Worm (Caenorhabditis elegans) whole organism, L4 larva: ENCODE data around the gene ykt-6.
A peak's percentile ranks its signal among the peaks of the same experiment; 100 is the strongest.

ENCODE experiments used
- R02D3.7 ChIP-seq: fragments of 150-350 bp; sonication (generic microtip); optimal IDR thresholded peaks from 3 replicates; lab custom pipeline; 2014; ENCODE audit warnings: missing biosample characterization, missing genetic modification characterization
- aha-1 ChIP-seq: fragments of 150-350 bp; peaks from one replicate; lab custom pipeline; 2014; ENCODE audit warnings: missing biosample characterization, missing genetic modification characterization
- aly-2 ChIP-seq: sonication (generic microtip); optimal IDR thresholded peaks from 2 replicates; lab custom pipeline; 2018; ENCODE audit warnings: missing biosample characterization, missing genetic modification characterization
- daf-12 ChIP-seq: fragments of 150-350 bp; optimal IDR thresholded peaks from 2 replicates; lab custom pipeline; 2014; ENCODE audit warnings: missing biosample characterization, missing genetic modification reagents, missing genetic modification characterization
- dmd-6 ChIP-seq: fragments of 200-800 bp; sonication (Bioruptor generic); IDR thresholded peaks from 2 replicates; pipeline ENCODE4 v1.3.6; 2022; ENCODE audit warnings: missing genetic modification reagents, missing genetic modification characterization, missing compliant biosample characterization
- dmd-8 ChIP-seq: fragments of 200-800 bp; sonication (Bioruptor generic); IDR thresholded peaks from 2 replicates; pipeline ENCODE4 v1.3.6; 2022; ENCODE audit warnings: missing genetic modification characterization, missing compliant biosample characterization
- fos-1 ChIP-seq: fragments of 150-350 bp; optimal IDR thresholded peaks from 2 replicates; lab custom pipeline; 2014; ENCODE audit warnings: missing biosample characterization, missing genetic modification characterization
- mes-2 ChIP-seq: sonication (generic microtip); optimal IDR thresholded peaks from 2 replicates; lab custom pipeline; 2016; ENCODE audit warnings: missing genotype, mild to moderate bottlenecking, missing genetic modification characterization, missing compliant biosample characterization; ENCODE audit not compliant: poor library complexity, severe bottlenecking
- mxl-2 ChIP-seq: fragments of 200-800 bp; sonication (Bioruptor generic); conservative IDR thresholded peaks from 2 replicates; pipeline ENCODE4 v1.3.6; 2022; ENCODE audit warnings: missing genetic modification reagents, missing genetic modification characterization, missing compliant biosample characterization
- nhr-11 ChIP-seq: fragments of 150-350 bp; optimal IDR thresholded peaks from 2 replicates; lab custom pipeline; 2014; ENCODE audit warnings: missing biosample characterization, missing genetic modification characterization
- nhr-41 ChIP-seq: fragments of 200-800 bp; sonication (Bioruptor generic); IDR thresholded peaks from 2 replicates; pipeline ENCODE4 v1.3.6; 2022; ENCODE audit warnings: missing genetic modification reagents, missing genetic modification characterization, missing compliant biosample characterization
- php-3 ChIP-seq: fragments of 200-800 bp; sonication (Bioruptor generic); IDR thresholded peaks from 2 replicates; pipeline ENCODE4 v1.3.6; 2022; ENCODE audit warnings: missing genetic modification reagents, missing genetic modification characterization, missing compliant biosample characterization
- set-16 ChIP-seq: fragments of 200-800 bp; sonication (Bioruptor generic); IDR thresholded peaks from 2 replicates; pipeline ENCODE4 v1.3.6; 2022; ENCODE audit warnings: missing genetic modification reagents, missing genetic modification characterization, missing compliant biosample characterization
- unc-62 ChIP-seq, 3 experiments: fragments of 150-350 bp in 1 of 3; sonication (generic microtip); optimal IDR thresholded peaks in 2 of 3; peaks in 1 of 3; 1 replicate in 1 of 3; 2 replicates in 2 of 3; lab custom pipeline; 2014 to 2017; ENCODE audit warnings: missing biosample characterization in 3 of 3, missing genetic modification characterization in 3 of 3, missing genetic modification reagents in 3 of 3, missing genotype in 1 of 3
- vab-7 ChIP-seq: fragments of 200-800 bp; sonication (Bioruptor generic); IDR thresholded peaks from 2 replicates; pipeline ENCODE4 v1.3.6; 2022; ENCODE audit warnings: missing genetic modification reagents, missing genetic modification characterization, missing compliant biosample characterization
- zip-2 ChIP-seq: fragments of 150-350 bp; optimal IDR thresholded peaks from 2 replicates; lab custom pipeline; 2014; ENCODE audit warnings: missing biosample characterization, missing genetic modification characterization
- ztf-11 ChIP-seq: fragments of 150-350 bp; optimal IDR thresholded peaks from 2 replicates; lab custom pipeline; 2014; ENCODE audit warnings: missing biosample characterization, missing genetic modification characterization

The ykt-6 gene

ce11 chrIII:7242988-7243387 is 44.4 kb downstream of the ykt-6 start, which contains the start of gene osm-10:
Gene osm-10 (plus strand): TSS chrIII:7243280.
- peak; percentile 52 for TF ChIP-seq aha-1 (tag; lab: Kevin White, UChicago)
- no peak for TF ChIP-seq aly-2 (tag; lab: Kevin White, UChicago)

ce11 chrIII:7241065-7241464 is 46.3 kb downstream of the ykt-6 start, which contains the start of gene ztf-31:
Gene ztf-31 (plus strand): TSS chrIII:7241365.
- TF ChIP-seq php-3 (GFP tag; lab: Robert Waterston, UW): no peak
- TF ChIP-seq ztf-11 (tag; lab: Kevin White, UChicago): no peak
- TF ChIP-seq nhr-41 (GFP tag; lab: Robert Waterston, UW): no peak
- no peak for TF ChIP-seq mes-2 (tag; lab: Kevin White, UChicago)
- no peak for TF ChIP-seq fos-1 (tag; lab: Kevin White, UChicago)
- TF ChIP-seq aly-2 (tag; lab: Kevin White, UChicago): no peak
- TF ChIP-seq dmd-6 (GFP tag; lab: Robert Waterston, UW): no peak
- TF ChIP-seq vab-7 (GFP tag; lab: Robert Waterston, UW): no peak
- TF ChIP-seq nhr-11: no peak
- no peak for TF ChIP-seq set-16 (GFP tag; lab: Robert Waterston, UW)
- TF ChIP-seq dmd-8: no peak
- TF ChIP-seq R02D3.7 (tag; lab: Kevin White, UChicago): no peak

ce11 chrIII:7239416-7239815 is 48.0 kb downstream of the ykt-6 start:
- TF ChIP-seq daf-12 (tag; lab: Kevin White, UChicago) (no peak), unc-62 (GFP tag; optimal IDR thresholded peaks at IDR 0.05 in 1 of 2; lab: Kevin White, UChicago) (peak in 1 of 2 experiments; percentile 90), unc-62 (tag; optimal IDR thresholded peaks at IDR 0.05; lab: Kevin White, UChicago) (no peak)

- TF ChIP-seq zip-2 (tag; lab: Kevin White, UChicago) (peak; percentile 46), mxl-2 (GFP tag; lab: Robert Waterston, UW) (no peak)
Measured at ce11 chrIII:7238727-7239126, 48.7 kb downstream of the ykt-6 start, which contains the start of gene pars-1. Gene pars-1 (plus strand): TSS chrIII:7239027.
